Fruit fly (Drosophila melanogaster): ENCODE data around the gene CG17568.

dm6 chr2L:19133465-19134365 lies 47.8 kb downstream of the CG17568 start, which contains the start of gene brat:
- TF ChIP-seq usp (GFP tag; optimal IDR thresholded peaks at IDR 0.05), result no peak
- TF ChIP-seq Dll (optimal IDR thresholded peaks at IDR 0.05), result no peak
- no peak for TF ChIP-seq pan (optimal IDR thresholded peaks at IDR 0.05)
- TF ChIP-seq CG8478 (optimal IDR thresholded peaks at IDR 0.05), result no peak
